Worm (Caenorhabditis elegans): ENCODE results near the gene chl-1.

Gene chl-1

DNA sequence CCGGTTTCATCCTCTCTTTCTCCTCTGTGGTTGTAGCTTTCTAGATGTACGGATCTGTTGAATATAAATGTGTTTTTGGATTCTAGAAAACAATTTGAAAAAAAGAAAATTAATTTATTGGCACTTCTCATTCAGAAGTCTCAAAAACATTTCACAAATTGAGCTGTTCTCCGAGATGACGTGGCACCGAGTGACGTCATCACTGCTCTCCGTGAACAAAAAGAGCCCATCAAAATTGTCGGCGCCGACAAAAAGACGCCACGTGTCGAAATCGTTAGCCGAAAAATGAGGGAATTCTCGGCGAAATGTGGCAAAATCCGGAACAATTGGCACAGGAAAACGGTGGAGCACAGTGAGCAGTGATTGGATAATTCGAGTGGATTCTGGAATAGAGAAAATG is 16.6 kb upstream of the chl-1 start:
- no peak for TF ChIP-seq mdl-1 (tag; optimal IDR thresholded peaks at IDR 0.05)
- TF ChIP-seq mab-5 (tag; optimal IDR thresholded peaks at IDR 0.05) = no peak
- no peak for TF ChIP-seq sma-9 (GFP tag; optimal IDR thresholded peaks at IDR 0.05)
- TF ChIP-seq sma-9 (tag; optimal IDR thresholded peaks at IDR 0.05) = no peak

- TF ChIP-seq nhr-77 (tag; optimal IDR thresholded peaks at IDR 0.05) = peak; percentile 11
- no peak for TF ChIP-seq ztf-4 (tag; optimal IDR thresholded peaks at IDR 0.05)
- no peak for TF ChIP-seq ztf-1 (GFP tag; conservative IDR thresholded peaks at IDR 0.05)
- TF ChIP-seq zag-1 (tag; optimal IDR thresholded peaks at IDR 0.05) = no peak
- TF ChIP-seq elt-3 (tag; optimal IDR thresholded peaks at IDR 0.05) = no peak
- TF ChIP-seq nhr-237 (tag; optimal IDR thresholded peaks at IDR 0.05) = no peak
- no peak for TF ChIP-seq mab-5 (tag; optimal IDR thresholded peaks at IDR 0.05)
- peak; percentile 51 for TF ChIP-seq fos-1 (tag; optimal IDR thresholded peaks at IDR 0.05)
- no peak for TF ChIP-seq ceh-82 (tag; optimal IDR thresholded peaks at IDR 0.05)
- TF ChIP-seq dmd-4 (tag; optimal IDR thresholded peaks at IDR 0.05) = no peak
- no peak for TF ChIP-seq ztf-11 (tag; optimal IDR thresholded peaks at IDR 0.05)
- no peak for TF ChIP-seq elt-1 (tag; optimal IDR thresholded peaks at IDR 0.05)
- no peak for TF ChIP-seq lin-39 (tag; optimal IDR thresholded peaks at IDR 0.05)
- no peak for TF ChIP-seq F13H6.1 (tag; optimal IDR thresholded peaks at IDR 0.05)
- TF ChIP-seq C34F6.9 (tag; optimal IDR thresholded peaks at IDR 0.05) = no peak
- TF ChIP-seq unc-39 (tag; optimal IDR thresholded peaks at IDR 0.05) = no peak
- TF ChIP-seq unc-62 (GFP tag; optimal IDR thresholded peaks at IDR 0.05) = no peak
- no peak for TF ChIP-seq peb-1 (tag; optimal IDR thresholded peaks at IDR 0.05)
- TF ChIP-seq sma-9 (GFP tag; optimal IDR thresholded peaks at IDR 0.05) = no peak
- no peak for TF ChIP-seq sma-9 (tag; optimal IDR thresholded peaks at IDR 0.05)
- TF ChIP-seq nhr-23 (tag; optimal IDR thresholded peaks at IDR 0.05) = no peak
- TF ChIP-seq egl-27 (tag; optimal IDR thresholded peaks at IDR 0.05) = no peak
- no peak for TF ChIP-seq nhr-10 (tag; optimal IDR thresholded peaks at IDR 0.05)
- TF ChIP-seq snpc-4 (tag; optimal IDR thresholded peaks at IDR 0.05) = no peak
- TF ChIP-seq R02D3.7 (tag; optimal IDR thresholded peaks at IDR 0.05) = no peak
- no peak for TF ChIP-seq ceh-16 (tag; optimal IDR thresholded peaks at IDR 0.05)
- no peak for TF ChIP-seq mdl-1 (tag; optimal IDR thresholded peaks at IDR 0.05)
- TF ChIP-seq ama-1 (optimal IDR thresholded peaks at IDR 0.05) = no peak
- peak in 1 of 2 experiments; percentile 44 for TF ChIP-seq lsy-2 (tag; optimal IDR thresholded peaks at IDR 0.05)
- peak; percentile 74 for TF ChIP-seq nhr-129 (tag; optimal IDR thresholded peaks at IDR 0.05)
- TF ChIP-seq skn-1 (tag; optimal IDR thresholded peaks at IDR 0.05) = no peak
- TF ChIP-seq nhr-25 (tag; optimal IDR thresholded peaks at IDR 0.05) = peak; percentile 37
- TF ChIP-seq ZK546.5 (tag; optimal IDR thresholded peaks at IDR 0.05) = no peak
- TF ChIP-seq blmp-1 (tag; optimal IDR thresholded peaks at IDR 0.05; ENCODE audit: insufficient read depth) = no peak
- TF ChIP-seq lin-11 (tag; optimal IDR thresholded peaks at IDR 0.05) = peak; percentile 20
- TF ChIP-seq gmeb-1 (tag; optimal IDR thresholded peaks at IDR 0.05) = peak; percentile 58
- TF ChIP-seq nhr-11 (tag; optimal IDR thresholded peaks at IDR 0.05) = no peak
- TF ChIP-seq nhr-12 (tag; optimal IDR thresholded peaks at IDR 0.05) = no peak
- TF ChIP-seq sem-4 (tag; optimal IDR thresholded peaks at IDR 0.05) = no peak
- TF ChIP-seq alr-1 (tag; optimal IDR thresholded peaks at IDR 0.05) = no peak
- no peak for TF ChIP-seq nhr-21 (tag; optimal IDR thresholded peaks at IDR 0.05)
- TF ChIP-seq nhr-6 (tag; optimal IDR thresholded peaks at IDR 0.05) = no peak
- peak; percentile 30 for TF ChIP-seq Y55F3AM.14 (GFP tag; optimal IDR thresholded peaks at IDR 0.05)
- TF ChIP-seq crh-2 (tag; optimal IDR thresholded peaks at IDR 0.05) = no peak
- TF ChIP-seq unc-55 (GFP tag; optimal IDR thresholded peaks at IDR 0.05) = peak; percentile 36
Measured at ce11 chrIII:10415822-10416221, 10.8 kb upstream of the chl-1 start, which contains the start of gene ymel-1. Gene ymel-1, plus strand, starts transcription at chrIII:10416139.

DNA sequence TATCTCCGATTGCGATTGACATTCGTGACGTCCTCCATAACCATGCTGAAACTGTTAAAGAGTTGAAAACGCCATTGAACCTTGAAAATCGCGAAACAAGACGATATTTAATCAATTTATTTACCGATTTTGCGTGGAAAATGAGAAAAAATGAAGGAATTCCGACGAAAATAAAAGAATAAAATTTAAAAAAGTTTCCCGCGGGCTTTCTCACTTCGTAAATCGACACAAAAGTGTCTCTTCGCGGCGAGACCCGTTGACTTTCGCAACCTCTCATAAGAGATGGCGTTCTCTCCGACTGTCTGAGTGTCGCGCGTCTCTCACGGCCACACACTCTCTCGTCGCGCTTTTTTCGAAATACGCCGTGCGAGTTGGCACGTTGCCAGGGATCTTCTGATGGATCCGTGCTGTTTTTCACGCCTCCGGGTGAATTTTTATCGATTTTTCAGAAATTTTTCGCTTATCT is 2.2 kb upstream of the chl-1 start, which contains the start of gene hat-1:
hat-1 (minus strand) TSS at position 51 of the 466 bp plus-strand sequence.
- TF ChIP-seq unc-39 (tag; optimal IDR thresholded peaks at IDR 0.05) (no peak), F13H6.1 (tag; optimal IDR thresholded peaks at IDR 0.05) (peak; percentile 94), lsy-2 (tag; optimal IDR thresholded peaks at IDR 0.05) (peak; percentile 91 to 96), lin-39 (tag; optimal IDR thresholded peaks at IDR 0.05) (no peak), nhr-129 (tag; optimal IDR thresholded peaks at IDR 0.05) (peak; percentile 80), R02D3.7 (tag; optimal IDR thresholded peaks at IDR 0.05) (peak; percentile 99), mdl-1 (tag; optimal IDR thresholded peaks at IDR 0.05) (peak; percentile 41 to 74), aly-2 (tag; optimal IDR thresholded peaks at IDR 0.05) (no peak), ztf-4 (tag; optimal IDR thresholded peaks at IDR 0.05) (peak; percentile 90), unc-55 (GFP tag; optimal IDR thresholded peaks at IDR 0.05) (peak; percentile 98), lin-11 (tag; optimal IDR thresholded peaks at IDR 0.05) (peak; percentile 92), nhr-25 (tag; optimal IDR thresholded peaks at IDR 0.05) (peak; percentile 97), nhr-12 (tag; optimal IDR thresholded peaks at IDR 0.05) (peak; percentile 35), Y55F3AM.14 (GFP tag; optimal IDR thresholded peaks at IDR 0.05) (peak; percentile 85), ztf-1 (GFP tag; conservative IDR thresholded peaks at IDR 0.05) (no peak), egl-27 (tag; optimal IDR thresholded peaks at IDR 0.05) (peak; percentile 93), fos-1 (tag; optimal IDR thresholded peaks at IDR 0.05) (peak; percentile 82), dmd-4 (tag; optimal IDR thresholded peaks at IDR 0.05) (no peak), peb-1 (tag; optimal IDR thresholded peaks at IDR 0.05) (no peak), mbf-1 (tag; optimal IDR thresholded peaks at IDR 0.05) (no peak), nhr-10 (tag; optimal IDR thresholded peaks at IDR 0.05) (peak; percentile 15), ceh-82 (tag; optimal IDR thresholded peaks at IDR 0.05) (peak; percentile 34), nhr-6 (tag; optimal IDR thresholded peaks at IDR 0.05) (peak; percentile 86), skn-1 (tag; optimal IDR thresholded peaks at IDR 0.05) (peak; percentile 35), ZK546.5 (tag; optimal IDR thresholded peaks at IDR 0.05) (peak; percentile 80), elt-3 (tag; optimal IDR thresholded peaks at IDR 0.05) (no peak), sma-9 (GFP tag; optimal IDR thresholded peaks at IDR 0.05) (peak; percentile 93), sma-9 (tag; optimal IDR thresholded peaks at IDR 0.05) (no peak), nhr-21 (tag; optimal IDR thresholded peaks at IDR 0.05) (peak; percentile 96), nhr-11 (tag; optimal IDR thresholded peaks at IDR 0.05) (no peak), crh-2 (tag; optimal IDR thresholded peaks at IDR 0.05) (peak; percentile 97), sem-4 (tag; optimal IDR thresholded peaks at IDR 0.05) (peak; percentile 89), nhr-77 (tag; optimal IDR thresholded peaks at IDR 0.05) (peak; percentile 45)
